Fruit fly (Drosophila melanogaster) whole organism, pupa: ENCODE results near the gene mus304.

Experiments
- CG10348 ChIP-seq: fragments of 200-800 bp; sonication (Bioruptor generic); IDR thresholded peaks from 2 replicates; pipeline ENCODE4 v1.3.6; 2022; ENCODE audit warnings: missing biosample characterization, missing genetic modification characterization
- CG12605 ChIP-seq: fragments of 200-800 bp; sonication (Bioruptor generic); IDR thresholded peaks from 2 replicates; pipeline ENCODE4 v1.3.6; 2022; ENCODE audit warnings: missing biosample characterization, missing genetic modification characterization
- CG13204 ChIP-seq: fragments of 200-800 bp; sonication (Bioruptor generic); optimal IDR thresholded peaks from 2 replicates; lab custom pipeline; 2018; ENCODE audit warnings: missing biosample characterization, mild to moderate bottlenecking, missing genetic modification characterization, moderate library complexity
- CG14655 ChIP-seq: fragments of 200-800 bp; sonication (Bioruptor generic); optimal IDR thresholded peaks from 3 replicates; lab custom pipeline; 2017; ENCODE audit warnings: mild to moderate bottlenecking, missing biosample characterization, missing genetic modification reagents, missing genetic modification characterization
- CG15710 ChIP-seq: fragments of 200-800 bp; sonication (Bioruptor generic); optimal IDR thresholded peaks from 2 replicates; lab custom pipeline; 2018; ENCODE audit warnings: missing biosample characterization, mild to moderate bottlenecking, missing genetic modification characterization, moderate library complexity
- CG17806 ChIP-seq: fragments of 200-800 bp; sonication (Bioruptor generic); optimal IDR thresholded peaks from 2 replicates; lab custom pipeline; 2018; ENCODE audit warnings: missing biosample characterization, mild to moderate bottlenecking, missing genetic modification characterization, moderate library complexity
- CG32121 ChIP-seq: fragments of 200-800 bp; sonication (Bioruptor generic); IDR thresholded peaks from 2 replicates; pipeline ENCODE4 v1.3.6; 2022; ENCODE audit warnings: missing biosample characterization, missing genetic modification characterization
- CG34367 ChIP-seq: fragments of 200-800 bp; sonication (Bioruptor generic); optimal IDR thresholded peaks from 2 replicates; lab custom pipeline; 2018; ENCODE audit warnings: missing biosample characterization, mild to moderate bottlenecking, missing genetic modification characterization
- CG4496 ChIP-seq: fragments of 200-800 bp; sonication (Bioruptor generic); IDR thresholded peaks from 3 replicates; pipeline ENCODE4 v1.3.6; 2022; ENCODE audit warnings: missing biosample characterization, missing genetic modification characterization
- CG8159 ChIP-seq: fragments of 200-800 bp; sonication (Bioruptor generic); optimal IDR thresholded peaks from 3 replicates; lab custom pipeline; 2018; ENCODE audit warnings: missing biosample characterization, mild to moderate bottlenecking, missing genetic modification characterization, moderate library complexity
- CG8301 ChIP-seq: fragments of 200-800 bp; sonication (Bioruptor generic); optimal IDR thresholded peaks from 2 replicates; lab custom pipeline; 2018; ENCODE audit warnings: missing biosample characterization, mild to moderate bottlenecking, missing genetic modification characterization
- CG9948 ChIP-seq: fragments of 200-800 bp; sonication (Bioruptor generic); optimal IDR thresholded peaks from 2 replicates; lab custom pipeline; 2018; ENCODE audit warnings: missing biosample characterization, mild to moderate bottlenecking, missing genetic modification characterization, moderate library complexity
- D1 ChIP-seq: fragments of 200-800 bp; sonication (Bioruptor generic); optimal IDR thresholded peaks from 2 replicates; lab custom pipeline; 2018; ENCODE audit warnings: missing biosample characterization, mild to moderate bottlenecking, missing genetic modification characterization, moderate library complexity
- EcR ChIP-seq: fragments of 200-800 bp; sonication (Bioruptor generic); optimal IDR thresholded peaks from 3 replicates; lab custom pipeline; 2019; ENCODE audit warnings: missing biosample characterization, missing genetic modification characterization, mild to moderate bottlenecking, moderate library complexity, missing genetic modification reagents
- Ets98B ChIP-seq: fragments of 200-800 bp; sonication (Bioruptor generic); IDR thresholded peaks from 2 replicates; pipeline ENCODE4 v1.3.6; 2022; ENCODE audit warnings: missing biosample characterization, missing genetic modification characterization
- Pif1A ChIP-seq: fragments of 200-800 bp; sonication (Bioruptor generic); optimal IDR thresholded peaks from 3 replicates; lab custom pipeline; 2016; ENCODE audit warnings: missing biosample characterization, missing genetic modification characterization
- Pif1B ChIP-seq: fragments of 200-800 bp; sonication (Bioruptor generic); optimal IDR thresholded peaks from 3 replicates; lab custom pipeline; 2016; ENCODE audit warnings: missing biosample characterization, missing genetic modification characterization
- Snoo ChIP-seq: fragments of 200-800 bp; sonication (Bioruptor generic); optimal IDR thresholded peaks from 3 replicates; lab custom pipeline; 2017; ENCODE audit warnings: missing biosample characterization, mild to moderate bottlenecking, missing genetic modification characterization, inconsistent platforms
- fd96Ca ChIP-seq: fragments of 200-800 bp; sonication (Bioruptor generic); IDR thresholded peaks from 3 replicates; pipeline ENCODE4 v1.3.6; 2022; ENCODE audit warnings: missing biosample characterization, missing genetic modification characterization
- gl ChIP-seq: fragments of 200-800 bp; sonication (Bioruptor generic); optimal IDR thresholded peaks from 2 replicates; lab custom pipeline; 2018; ENCODE audit warnings: missing biosample characterization, mild to moderate bottlenecking, missing genetic modification characterization
- rn ChIP-seq: fragments of 200-800 bp; sonication (Bioruptor generic); IDR thresholded peaks from 2 replicates; pipeline ENCODE4 v1.3.6; 2022; ENCODE audit warnings: missing biosample characterization, missing genetic modification characterization

Gene mus304

dm6 chr3L:18093875-18094274 is 15.7 kb upstream of the mus304 start:
- peak; percentile 10 for TF ChIP-seq CG8301 (tag; lab: Kevin White, UChicago)
- TF ChIP-seq CG32121 (GFP tag; lab: Robert Waterston, UW) = peak; percentile 24; the same call in 1 of the 2 replicates
- no peak for TF ChIP-seq CG12605

DNA sequence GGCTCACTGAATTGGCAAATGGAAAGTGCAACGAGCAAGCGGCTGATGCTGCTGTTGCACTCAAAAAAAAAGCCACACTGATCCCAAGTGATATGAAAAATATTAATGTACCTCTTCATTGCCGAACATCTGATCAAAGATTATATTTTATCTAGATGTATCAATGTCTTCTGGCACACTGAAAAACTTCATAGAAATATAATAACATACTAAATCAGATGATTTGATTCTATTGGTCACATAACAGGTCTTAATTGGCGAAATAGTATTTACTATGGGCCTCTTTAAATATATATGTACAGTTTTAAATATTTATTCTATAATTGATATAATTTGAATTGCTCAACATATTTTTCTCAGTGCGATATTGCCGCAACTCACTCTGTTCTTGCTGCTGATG is 12.9 kb upstream of the mus304 start:
- TF ChIP-seq CG4496 (GFP tag; lab: Robert Waterston, UW) (no peak), rn (no peak), CG8301 (tag; lab: Kevin White, UChicago) (peak; percentile 84), CG13204 (no peak), CG17806 (tag; lab: Kevin White, UChicago) (peak; percentile 37), CG32121 (GFP tag; lab: Robert Waterston, UW) (0 out of 2 replicates have a peak, but pooled peaks have one; percentile 15), CG9948 (tag; lab: Kevin White, UChicago) (peak; percentile 52), CG15710 (tag; lab: Kevin White, UChicago) (no peak), fd96Ca (no peak), Ets98B (GFP tag; lab: Robert Waterston, UW) (no peak), CG8159 (tag; lab: Kevin White, UChicago) (no peak), Pif1B (GFP tag; lab: Kevin White, UChicago) (peak; percentile 20), CG10348 (GFP tag; lab: Robert Waterston, UW) (no peak), CG14655 (GFP tag; lab: Kevin White, UChicago) (peak; percentile 89), CG12605 (0 out of 2 replicates have a peak, but pooled peaks have one; percentile 38), D1 (tag; lab: Kevin White, UChicago) (no peak), EcR (GFP tag; lab: Kevin White, UChicago) (no peak), CG34367 (tag; lab: Kevin White, UChicago) (no peak), Snoo (tag; lab: Kevin White, UChicago) (no peak), Pif1A (GFP tag; lab: Kevin White, UChicago) (peak; percentile 37), gl (tag; lab: Kevin White, UChicago) (no peak)

- TF ChIP-seq CG9948 (tag; lab: Kevin White, UChicago) (no peak), CG13204 (no peak), Pif1B (GFP tag; lab: Kevin White, UChicago) (no peak), CG32121 (GFP tag; lab: Robert Waterston, UW) (peak; percentile 19; the same call in 1 of the 2 replicates), rn (no peak), gl (tag; lab: Kevin White, UChicago) (no peak), CG10348 (GFP tag; lab: Robert Waterston, UW) (no peak), D1 (tag; lab: Kevin White, UChicago) (no peak), Snoo (tag; lab: Kevin White, UChicago) (peak; percentile 1), CG14655 (GFP tag; lab: Kevin White, UChicago) (no peak), CG15710 (tag; lab: Kevin White, UChicago) (peak; percentile 2), EcR (GFP tag; lab: Kevin White, UChicago) (no peak), Pif1A (GFP tag; lab: Kevin White, UChicago) (no peak), fd96Ca (no peak; the same call in 2 of the 3 replicates), CG4496 (GFP tag; lab: Robert Waterston, UW) (peak; percentile 59), CG12605 (0 out of 2 replicates have a peak, but pooled peaks have one; percentile 10), CG34367 (tag; lab: Kevin White, UChicago) (no peak), CG17806 (tag; lab: Kevin White, UChicago) (peak; percentile 1), CG8301 (tag; lab: Kevin White, UChicago) (no peak), Ets98B (GFP tag; lab: Robert Waterston, UW) (peak; percentile 31), CG8159 (tag; lab: Kevin White, UChicago) (no peak)
These were observed 9.9 kb upstream of the mus304 start for dm6 chr3L:18099715-18100114.

DNA sequence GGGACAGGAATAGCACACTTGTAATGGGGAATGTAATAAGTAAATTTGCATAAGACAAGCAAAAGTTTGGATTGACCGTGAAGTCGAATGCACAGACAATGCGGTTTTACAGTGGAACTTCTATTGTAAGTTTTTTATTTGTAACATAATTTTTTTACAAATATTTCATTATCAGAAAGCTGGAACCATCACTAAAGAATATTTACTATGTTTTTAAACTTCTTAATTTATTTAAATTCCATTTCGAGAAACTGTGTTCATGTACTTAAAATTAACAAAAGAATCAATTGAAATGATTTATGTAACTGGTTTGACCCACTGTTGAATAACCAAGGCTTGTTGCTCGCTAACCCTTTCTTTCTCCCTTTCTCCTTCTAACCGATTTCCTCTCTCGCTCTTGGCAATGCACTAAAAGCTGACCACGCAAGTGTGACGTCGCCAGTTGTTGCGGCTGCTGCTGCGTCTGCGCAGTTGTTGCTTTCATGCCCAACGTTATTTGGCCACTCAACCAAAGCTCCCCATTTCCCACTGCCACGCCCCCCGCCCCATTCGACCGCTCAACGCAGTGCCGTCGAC is 8.1 kb upstream of the mus304 start:
- TF ChIP-seq CG14655 (GFP tag; lab: Kevin White, UChicago) = peak; percentile 26
- TF ChIP-seq Snoo (tag; lab: Kevin White, UChicago) = no peak
- no peak for TF ChIP-seq CG9948 (tag; lab: Kevin White, UChicago)
- peak; percentile 16 for TF ChIP-seq Pif1B (GFP tag; lab: Kevin White, UChicago)
- TF ChIP-seq CG8159 (tag; lab: Kevin White, UChicago) = peak; percentile 14

DNA sequence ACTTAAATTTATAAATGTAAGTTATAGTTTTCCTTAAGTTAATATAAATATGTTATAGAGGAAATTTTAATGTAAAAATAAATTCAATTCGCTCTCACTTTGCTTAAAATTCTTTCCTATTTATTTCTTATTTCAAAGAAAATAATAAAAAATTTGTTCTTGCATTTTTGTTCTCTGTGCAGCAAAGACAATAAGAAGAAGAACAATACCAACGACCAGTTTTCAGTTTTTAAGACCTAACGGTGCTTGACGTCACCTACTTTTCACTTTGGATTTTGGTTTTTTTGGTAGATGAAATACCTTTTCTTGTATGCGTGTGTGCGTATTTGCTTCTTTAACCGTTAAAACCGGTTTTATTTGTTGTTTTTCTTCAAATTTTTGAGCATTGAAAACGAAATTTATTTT is 7.5 kb upstream of the mus304 start:
- TF ChIP-seq CG10348 (GFP tag; lab: Robert Waterston, UW) = no peak
- no peak for TF ChIP-seq Ets98B (GFP tag; lab: Robert Waterston, UW)
- no peak for TF ChIP-seq CG17806 (tag; lab: Kevin White, UChicago)
- no peak for TF ChIP-seq Pif1A (GFP tag; lab: Kevin White, UChicago)
- no peak for TF ChIP-seq rn
- TF ChIP-seq CG9948 (tag; lab: Kevin White, UChicago) = no peak
- TF ChIP-seq Snoo (tag; lab: Kevin White, UChicago) = peak; percentile 7

DNA sequence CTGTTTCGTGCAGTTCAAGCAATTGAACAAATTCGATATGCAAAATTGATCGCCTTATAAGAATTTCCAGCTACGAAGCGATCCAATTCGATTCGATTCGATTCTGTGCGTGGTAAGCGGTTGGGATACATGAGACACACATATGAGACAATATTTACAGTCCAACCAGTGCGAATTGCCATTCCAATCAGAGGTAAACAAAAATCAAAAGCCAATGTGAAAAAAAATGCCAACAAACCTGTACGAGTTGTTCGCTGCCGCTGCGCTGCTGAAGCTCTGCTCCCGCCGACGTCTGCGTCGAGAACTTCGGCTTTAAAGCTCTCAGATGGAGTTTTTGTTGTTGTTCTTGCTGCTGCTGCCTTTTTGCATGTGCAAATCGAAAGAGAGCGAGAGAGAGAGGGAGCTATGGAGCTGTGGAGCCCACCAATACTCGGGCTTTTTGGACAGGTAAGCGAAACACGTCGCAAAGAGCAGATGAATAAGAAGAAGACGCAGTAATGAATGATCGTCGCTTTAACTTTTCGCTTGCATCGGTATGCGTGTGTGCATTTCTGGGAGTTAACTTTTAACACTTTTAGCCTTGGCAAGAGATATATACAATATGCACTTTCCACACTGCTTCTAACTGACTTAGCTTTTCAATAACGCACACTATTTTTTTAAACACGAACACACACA is 4.1 kb upstream of the mus304 start:
- TF ChIP-seq CG4496 (GFP tag; lab: Robert Waterston, UW) = no peak
- no peak for TF ChIP-seq CG17806 (tag; lab: Kevin White, UChicago)
- no peak for TF ChIP-seq CG13204
- no peak for TF ChIP-seq CG34367 (tag; lab: Kevin White, UChicago)
- no peak for TF ChIP-seq gl (tag; lab: Kevin White, UChicago)
- TF ChIP-seq CG10348 (GFP tag; lab: Robert Waterston, UW) = no peak
- TF ChIP-seq CG15710 (tag; lab: Kevin White, UChicago) = no peak
- no peak for TF ChIP-seq Snoo (tag; lab: Kevin White, UChicago)
- TF ChIP-seq CG8301 (tag; lab: Kevin White, UChicago) = no peak
- TF ChIP-seq CG32121 (GFP tag; lab: Robert Waterston, UW) = no peak
- no peak for TF ChIP-seq CG9948 (tag; lab: Kevin White, UChicago)
- TF ChIP-seq CG8159 (tag; lab: Kevin White, UChicago) = no peak
- no peak for TF ChIP-seq fd96Ca
- no peak for TF ChIP-seq rn
- no peak for TF ChIP-seq Pif1A (GFP tag; lab: Kevin White, UChicago)
- TF ChIP-seq D1 (tag; lab: Kevin White, UChicago) = no peak
- peak; percentile 28; the same call in 1 of the 2 replicates for TF ChIP-seq Ets98B (GFP tag; lab: Robert Waterston, UW)
- TF ChIP-seq CG12605 = 0 out of 2 replicates have a peak, but pooled peaks have one; percentile 15
- peak; percentile 48 for TF ChIP-seq EcR (GFP tag; lab: Kevin White, UChicago)
- no peak for TF ChIP-seq CG14655 (GFP tag; lab: Kevin White, UChicago)
- TF ChIP-seq Pif1B (GFP tag; lab: Kevin White, UChicago) = no peak
- TF ChIP-seq, all 21 proteins: peak for 3
